Worm (Caenorhabditis elegans) whole organism, L1 larva: ENCODE data around the gene lin-1.

Experiments used
- aly-2 ChIP-seq: fragments of 150-350 bp; optimal IDR thresholded peaks from 2 replicates; lab custom pipeline; 2014; ENCODE audit warnings: missing biosample characterization, missing genetic modification characterization
- elt-3 ChIP-seq, 6 experiments: fragments of 150-350 bp in 1 of 6; sonication (generic microtip); optimal IDR thresholded peaks; 2 replicates each; lab custom pipeline; 2017 to 2018; ENCODE audit warnings: missing biosample characterization in 6 of 6, missing genetic modification characterization in 6 of 6, inconsistent platforms in 1 of 6
- fkh-4 ChIP-seq: sonication (generic microtip); optimal IDR thresholded peaks from 2 replicates; lab custom pipeline; 2016; ENCODE audit warnings: missing compliant biosample characterization, missing genetic modification characterization, borderline replicate concordance
- lin-35 ChIP-seq, 2 experiments: fragments of 150-350 bp; optimal IDR thresholded peaks; 2 replicates each; lab custom pipeline; 2014; ENCODE audit warnings: missing biosample characterization in 2 of 2, missing genetic modification characterization in 2 of 2, missing genetic modification reagents in 2 of 2
- mep-1 ChIP-seq: fragments of 150-350 bp; optimal IDR thresholded peaks from 2 replicates; lab custom pipeline; 2014; ENCODE audit warnings: missing biosample characterization, missing genetic modification characterization

DNA sequence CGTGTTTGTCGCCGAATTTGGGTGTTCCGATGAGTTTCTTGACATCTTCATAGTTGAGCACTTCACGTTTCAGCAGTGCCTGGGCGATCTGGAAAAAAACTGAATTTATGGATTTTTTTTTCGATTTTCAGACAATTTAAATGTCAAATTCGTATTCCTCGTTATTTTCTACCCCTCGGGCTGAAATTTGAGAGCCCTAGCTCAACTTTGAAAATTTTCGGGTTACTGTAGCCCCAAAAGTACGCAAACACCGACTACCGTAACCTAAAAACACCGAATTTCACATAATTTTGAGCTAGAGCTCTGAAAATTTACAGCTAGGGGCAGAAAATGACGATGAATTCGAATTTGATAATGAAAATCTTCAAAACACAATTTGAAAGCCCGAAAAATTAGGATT, 33.9 kb upstream of the lin-1 start:
- no peak for TF ChIP-seq mep-1 (tag; lab: Kevin White, UChicago)
- TF ChIP-seq fkh-4 (tag; lab: Kevin White, UChicago), result no peak
- TF ChIP-seq elt-3 (tag; optimal IDR thresholded peaks at IDR 0.05; lab: Kevin White, UChicago), result no peak
- TF ChIP-seq aly-2 (tag; lab: Kevin White, UChicago), result no peak
- TF ChIP-seq lin-35 (GFP tag; optimal IDR thresholded peaks at IDR 0.05; lab: Kevin White, UChicago), result no peak
